Fruit fly (Drosophila melanogaster) S2 (cell line): ENCODE results near the gene Rab35.

Source experiments
- CG8478 ChIP-seq: fragments of >200 bp; optimal IDR thresholded peaks from 2 replicates; lab custom pipeline; 2018
- CTCF ChIP-seq, 2 experiments: fragments of >200 bp; optimal IDR thresholded peaks; 2 replicates each; lab custom pipeline; 2018

- TF ChIP-seq CG8478 (lab: Kevin White, UChicago) = no peak
- TF ChIP-seq CTCF (optimal IDR thresholded peaks at IDR 0.05; lab: Kevin White, UChicago) = no peak
Observed at dm6 chrX:20155947-20156346, 3.7 kb downstream of the Rab35 start.
